Worm (Caenorhabditis elegans) whole organism, midembryonic: ENCODE measurements around the gene C09B9.2.

ENCODE experiments used
- klf-2 ChIP-seq: fragments of 200-800 bp; sonication (Bioruptor generic); conservative IDR thresholded peaks from 2 replicates; pipeline ENCODE4 v1.3.6; 2022; ENCODE audit warnings: missing genetic modification reagents, missing genetic modification characterization, missing compliant biosample characterization
- med-1 ChIP-seq: sonication (generic microtip); optimal IDR thresholded peaks from 2 replicates; lab custom pipeline; 2017; ENCODE audit warnings: missing genetic modification characterization, mild to moderate bottlenecking, missing compliant biosample characterization, antibody characterized with exemption, missing genetic modification reagents; ENCODE audit not compliant: insufficient read depth
- ref-1 ChIP-seq: fragments of 200-800 bp; sonication (Bioruptor generic); conservative IDR thresholded peaks from 2 replicates; pipeline ENCODE4 v1.3.6; 2022; ENCODE audit warnings: missing genetic modification reagents, missing genetic modification characterization, missing compliant biosample characterization
- tab-1 ChIP-seq: fragments of 200-800 bp; sonication (Bioruptor generic); IDR thresholded peaks from 2 replicates; pipeline ENCODE4 v1.3.6; 2022; ENCODE audit warnings: missing genetic modification characterization, missing compliant biosample characterization
- ztf-29 ChIP-seq: fragments of 200-800 bp; sonication (Bioruptor generic); IDR thresholded peaks from 2 replicates; pipeline ENCODE4 v1.3.6; 2022; ENCODE audit warnings: missing genetic modification reagents, missing genetic modification characterization, missing compliant biosample characterization

DNA sequence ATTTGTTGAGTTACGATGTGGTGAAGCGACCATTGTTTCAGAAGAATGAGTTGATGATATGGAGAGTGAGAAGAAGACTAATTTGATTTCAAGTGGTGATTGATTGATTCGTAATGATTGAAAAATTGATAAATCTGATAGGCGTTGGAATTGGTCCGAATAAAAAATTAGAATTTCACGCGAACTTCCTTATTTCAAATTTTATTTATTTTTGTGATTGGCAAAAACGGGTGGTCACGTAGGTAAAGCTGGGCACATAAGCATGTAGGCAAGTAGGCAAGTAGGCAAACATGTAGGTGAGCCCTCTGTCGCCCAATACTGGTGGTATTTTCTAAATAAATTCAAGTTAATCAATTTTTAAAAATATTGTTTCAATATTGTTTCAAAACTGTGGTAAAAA, 4.2 kb downstream of the C09B9.2 start, which contains the start of gene C09B9.4:
- TF ChIP-seq ztf-29 (GFP tag; lab: Robert Waterston, UW) (no peak), ref-1 (no peak), med-1 (GFP tag; lab: Kevin White, UChicago) (no peak), klf-2 (no peak), tab-1 (GFP tag; lab: Robert Waterston, UW) (no peak)
